Fruit fly (Drosophila melanogaster): ENCODE measurements around the gene lcs.
A peak's percentile ranks its signal among the peaks of the same experiment; 100 is the strongest.

Gene lcs

DNA sequence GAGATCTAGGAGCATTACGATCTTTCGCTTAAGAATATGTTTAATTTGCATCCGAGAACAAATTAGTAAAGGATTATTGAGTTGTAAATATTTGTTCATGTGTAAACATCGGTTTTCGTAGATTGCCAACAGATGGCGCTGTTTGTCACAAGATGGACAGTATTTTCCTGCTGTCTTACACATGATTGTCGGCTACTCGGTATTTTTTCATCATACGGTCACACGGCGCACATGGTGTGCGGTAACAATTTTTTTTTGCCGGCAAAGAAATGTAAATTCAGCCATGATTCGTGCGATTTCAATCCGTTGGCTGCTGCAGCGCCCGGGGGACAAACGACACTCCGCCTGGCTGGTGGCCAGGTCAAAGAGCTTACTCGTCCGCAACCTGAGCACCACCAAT, 34.2 kb downstream of the lcs start, which contains the start of the genes bbx and waw (continued):
- TF ChIP-seq Pdp1 (GFP tag; optimal IDR thresholded peaks at IDR 0.05) (peak in 1 of 2 experiments; percentile 100), tna (GFP tag; IDR thresholded peaks at IDR 0.05; ENCODE audit: partially characterized antibody) (no peak), bsh (GFP tag; optimal IDR thresholded peaks at IDR 0.05) (peak in 1 of 2 experiments; percentile 16), CG14050 (GFP tag; IDR thresholded peaks at IDR 0.05) (no peak), CG12104 (GFP tag; optimal IDR thresholded peaks at IDR 0.05) (no peak), Side (GFP tag; optimal IDR thresholded peaks at IDR 0.05) (no peak), nerfin-1 (tag; optimal IDR thresholded peaks at IDR 0.05) (peak; percentile 24), CG13287 (GFP tag; IDR thresholded peaks at IDR 0.05; ENCODE audit: partially characterized antibody) (peak; percentile 29; the same call in 1 of the 2 replicates), salm (tag; optimal IDR thresholded peaks at IDR 0.05) (no peak), E2f2 (GFP tag; IDR thresholded peaks at IDR 0.05) (peak; percentile 64), bcd (GFP tag; optimal IDR thresholded peaks at IDR 0.05) (peak; percentile 21), CG15601 (tag; optimal IDR thresholded peaks at IDR 0.05) (peak; percentile 48), CG34422 (GFP tag; IDR thresholded peaks at IDR 0.05) (peak; percentile 81; the same call in 1 of the 3 replicates), Dll (GFP tag; IDR thresholded peaks at IDR 0.05; ENCODE audit: partially characterized antibody) (0 out of 4 replicates have a peak, but pooled peaks have one; percentile 20), kni (GFP tag; optimal IDR thresholded peaks at IDR 0.05) (peak; percentile 53), luna (GFP tag; optimal IDR thresholded peaks at IDR 0.05) (no peak), TFAM (GFP tag; optimal IDR thresholded peaks at IDR 0.05) (no peak), YL-1 (GFP tag; optimal IDR thresholded peaks at IDR 0.05) (peak; percentile 77), CG17359 (tag; optimal IDR thresholded peaks at IDR 0.05) (peak; percentile 23), gt (GFP tag; IDR thresholded peaks at IDR 0.05) (no peak), CG10431 (GFP tag; optimal IDR thresholded peaks at IDR 0.05) (no peak), Rfx (GFP tag; IDR thresholded peaks at IDR 0.05) (peak; percentile 38; the same call in 1 of the 2 replicates), Hr78 (GFP tag; optimal IDR thresholded peaks at IDR 0.05) (no peak), CG9817 (tag; optimal IDR thresholded peaks at IDR 0.05) (peak; percentile 8), zfh2 (GFP tag; optimal IDR thresholded peaks at IDR 0.05) (no peak), lmd (GFP tag; IDR thresholded peaks at IDR 0.05) (peak; percentile 11; the same call in 1 of the 2 replicates), CG17361 (GFP tag; IDR thresholded peaks at IDR 0.05) (peak; percentile 20; the same call in 1 of the 3 replicates), HmgZ (tag; optimal IDR thresholded peaks at IDR 0.05) (peak; percentile 70), nom (GFP tag; optimal IDR thresholded peaks at IDR 0.05) (peak; percentile 37), CG17385 (GFP tag; optimal IDR thresholded peaks at IDR 0.05) (peak; percentile 40), CG8944 (GFP tag; optimal IDR thresholded peaks at IDR 0.05) (no peak), Sin3A (optimal IDR thresholded peaks at IDR 0.05) (peak; percentile 36), CG13624 (GFP tag; optimal IDR thresholded peaks at IDR 0.05) (peak; percentile 38), BEAF-32 (GFP tag; optimal IDR thresholded peaks at IDR 0.05) (peak; percentile 33), CG11723 (GFP tag; optimal IDR thresholded peaks at IDR 0.05) (no peak), cg (GFP tag; optimal IDR thresholded peaks at IDR 0.05) (no peak), CG18262 (tag; optimal IDR thresholded peaks at IDR 0.05) (peak; percentile 3), CG3847 (GFP tag; IDR thresholded peaks at IDR 0.05) (peak; percentile 27; the same call in 1 of the 2 replicates), Trl (optimal IDR thresholded peaks at IDR 0.05) (no peak), Trl (GFP tag; optimal IDR thresholded peaks at IDR 0.05) (peak; percentile 25), CG6175 (GFP tag; IDR thresholded peaks at IDR 0.05) (no peak), CG17829 (tag; optimal IDR thresholded peaks at IDR 0.05) (peak; percentile 26), wek (GFP tag; optimal IDR thresholded peaks at IDR 0.05) (peak; percentile 4), Asciz (GFP tag; optimal IDR thresholded peaks at IDR 0.05) (no peak), Elba2 (GFP tag; optimal IDR thresholded peaks at IDR 0.05) (no peak), CG4424 (GFP tag; optimal IDR thresholded peaks at IDR 0.05) (peak; percentile 8), CG9437 (GFP tag; optimal IDR thresholded peaks at IDR 0.05) (no peak), tio (GFP tag; optimal IDR thresholded peaks at IDR 0.05) (no peak), ems (GFP tag; optimal IDR thresholded peaks at IDR 0.05) (no peak), CG16863 (GFP tag; optimal IDR thresholded peaks at IDR 0.05) (no peak)
